Worm (Caenorhabditis elegans) whole organism, L4/young adult: ENCODE measurements around the gene F16G10.5.

Experiments
- W03F9.2 ChIP-seq: fragments of 150-350 bp; optimal IDR thresholded peaks from 2 replicates; lab custom pipeline; 2014; ENCODE audit warnings: missing biosample characterization, missing genetic modification characterization
- dao-5 ChIP-seq: sonication (generic microtip); optimal IDR thresholded peaks from 2 replicates; lab custom pipeline; 2016; ENCODE audit warnings: missing genotype, missing genetic modification characterization, moderate library complexity, missing compliant biosample characterization
- him-1 ChIP-seq: sonication (generic microtip); optimal IDR thresholded peaks from 2 replicates; lab custom pipeline; 2016; ENCODE audit warnings: missing genotype, missing genetic modification reagents, missing genetic modification characterization, missing compliant biosample characterization

DNA sequence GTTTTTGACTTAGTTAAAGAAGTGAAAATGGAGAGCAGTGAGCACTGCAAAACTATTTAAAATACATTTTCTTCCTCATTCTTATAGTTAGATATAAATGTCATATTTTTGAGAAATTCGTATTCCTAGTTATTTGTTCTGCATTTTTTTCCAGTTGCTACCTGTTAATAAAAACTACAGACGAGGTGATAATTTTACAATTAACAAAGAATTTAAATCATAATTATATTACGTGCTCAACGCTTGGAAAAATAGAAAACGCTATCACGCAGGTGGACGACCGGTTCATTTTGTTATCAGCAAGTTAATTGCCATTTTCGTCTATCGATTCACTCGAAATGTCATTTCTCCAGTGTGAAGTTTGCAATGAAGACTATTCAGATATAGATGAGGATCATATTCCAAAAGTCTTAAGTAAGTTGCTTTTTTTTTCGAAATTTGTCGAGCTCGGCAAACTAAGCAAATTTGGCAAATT lies 49.2 kb upstream of the F16G10.5 start, which contains the start of the genes ZK1240.5 and ZK1240.9:
- TF ChIP-seq dao-5 (tag; lab: Kevin White, UChicago) (no peak), him-1 (tag; lab: Kevin White, UChicago) (no peak), W03F9.2 (tag; lab: Kevin White, UChicago) (no peak)
